Fruit fly (Drosophila melanogaster): ENCODE results near the gene Ndc80.

The Ndc80 gene

DNA sequence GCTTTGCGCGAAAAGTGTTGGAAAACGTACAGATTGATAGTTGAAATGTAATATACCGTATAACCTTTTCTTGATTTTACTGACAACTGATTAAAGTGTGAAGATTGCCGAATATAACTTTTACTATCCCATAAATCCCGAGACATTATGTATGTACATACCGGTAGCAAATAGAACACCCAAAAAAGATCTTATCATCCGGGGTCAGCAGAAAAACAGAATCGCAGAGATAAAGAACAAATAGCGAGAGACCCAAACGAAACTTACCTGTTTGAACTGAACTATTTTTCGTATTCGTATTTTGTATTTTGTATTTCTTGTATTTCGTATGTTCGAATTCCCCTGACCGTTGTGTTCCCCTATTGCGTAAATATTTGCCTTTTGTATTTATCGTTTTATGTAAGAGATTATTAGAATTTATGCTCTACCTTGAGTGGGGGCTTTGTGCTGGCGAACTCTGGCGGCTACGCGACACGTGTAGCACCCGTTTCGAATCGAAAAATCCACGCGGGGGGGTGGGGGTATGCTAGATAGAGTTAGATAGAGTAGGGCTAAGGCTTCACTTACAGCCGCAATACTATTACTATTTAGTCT lies 21.5 kb upstream of the Ndc80 start:
- no peak for TF ChIP-seq CG8478 (optimal IDR thresholded peaks at IDR 0.05)
- no peak for TF ChIP-seq CTCF (optimal IDR thresholded peaks at IDR 0.05)

- TF ChIP-seq CG8478 (optimal IDR thresholded peaks at IDR 0.05) (no peak), CTCF (optimal IDR thresholded peaks at IDR 0.05) (no peak)
Observed at dm6 chrX:13632606-13633005, 20.7 kb upstream of the Ndc80 start.

dm6 chrX:13630290-13630900 lies 18.5 kb upstream of the Ndc80 start:
- no peak for TF ChIP-seq CG8478 (optimal IDR thresholded peaks at IDR 0.05)
- no peak for TF ChIP-seq CTCF (optimal IDR thresholded peaks at IDR 0.05)

DNA sequence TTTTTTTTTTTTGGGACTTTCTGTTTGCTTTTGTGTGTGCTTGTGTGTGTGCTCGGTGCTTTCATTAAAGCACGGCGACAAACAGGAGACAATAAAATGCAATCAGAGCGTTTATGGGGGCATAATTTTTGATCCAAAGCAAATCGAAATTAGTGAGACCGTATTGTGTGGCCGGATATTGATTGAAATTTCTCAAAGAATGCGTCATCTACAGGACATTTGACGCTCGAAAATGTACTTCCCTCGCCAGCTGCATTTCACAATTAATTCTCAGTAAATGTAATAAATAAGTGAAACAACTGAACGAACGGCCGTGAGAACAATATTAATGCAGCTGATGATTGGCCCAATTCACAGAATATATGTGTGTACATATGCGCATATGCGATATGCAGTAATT lies 17.6 kb upstream of the Ndc80 start:
- TF ChIP-seq CTCF (optimal IDR thresholded peaks at IDR 0.05) (no peak), CG8478 (optimal IDR thresholded peaks at IDR 0.05) (no peak)

dm6 chrX:13627855-13628254 lies 16.0 kb upstream of the Ndc80 start:
- TF ChIP-seq CTCF (optimal IDR thresholded peaks at IDR 0.05) = no peak

DNA sequence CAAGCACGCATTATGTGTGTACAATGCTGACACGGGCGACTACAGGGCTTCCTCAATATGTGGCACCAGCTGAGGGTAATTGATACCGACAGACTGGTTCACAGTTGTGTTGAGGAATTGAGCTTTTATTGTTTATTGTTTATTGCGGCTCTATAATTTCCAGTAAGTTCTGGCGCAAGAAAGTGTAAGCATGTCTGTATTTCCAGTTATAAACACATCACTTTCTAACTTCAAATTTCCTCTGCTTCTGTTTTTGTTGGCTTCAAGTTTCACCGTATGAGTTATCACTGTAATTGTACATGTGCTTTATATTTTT lies 14.7 kb upstream of the Ndc80 start:
- TF ChIP-seq CG8478 (optimal IDR thresholded peaks at IDR 0.05) (no peak), CTCF (optimal IDR thresholded peaks at IDR 0.05) (no peak)

DNA sequence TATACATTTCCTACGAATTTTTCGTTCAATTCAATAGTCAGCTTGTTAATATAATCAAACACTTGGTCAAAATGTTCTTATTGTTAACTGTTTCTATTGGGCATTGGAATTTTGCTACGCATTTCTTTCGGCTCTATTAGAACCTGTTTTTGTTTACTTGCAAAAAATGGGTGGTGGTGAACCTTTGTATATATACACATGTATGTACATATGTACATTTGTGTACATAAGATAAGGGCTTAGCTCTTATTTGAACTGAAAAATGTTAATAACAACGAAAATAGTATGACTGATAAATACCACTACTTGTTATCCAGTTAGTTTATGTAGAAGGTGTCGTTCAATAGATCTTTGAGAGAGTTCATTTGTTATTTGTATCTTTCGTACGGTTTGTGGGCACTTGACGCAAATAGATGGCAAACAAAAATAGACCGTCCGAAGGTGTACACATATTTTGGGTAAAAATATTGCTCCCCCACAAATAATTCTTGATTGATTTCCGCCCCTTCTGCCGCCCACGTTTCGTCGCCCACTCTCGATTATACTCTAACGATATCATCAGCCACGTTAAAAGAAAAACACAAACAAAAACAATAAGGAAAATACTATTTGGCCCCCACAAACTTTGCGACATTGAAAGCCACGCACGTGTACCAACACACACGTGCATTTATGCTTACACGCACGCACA lies 14.2 kb upstream of the Ndc80 start:
- no peak for TF ChIP-seq CG8478 (optimal IDR thresholded peaks at IDR 0.05)
- no peak for TF ChIP-seq CTCF (optimal IDR thresholded peaks at IDR 0.05)

- TF ChIP-seq CTCF (optimal IDR thresholded peaks at IDR 0.05) (no peak), CG8478 (optimal IDR thresholded peaks at IDR 0.05) (no peak)
Observed at dm6 chrX:13625080-13625723, 13.3 kb upstream of the Ndc80 start.

DNA sequence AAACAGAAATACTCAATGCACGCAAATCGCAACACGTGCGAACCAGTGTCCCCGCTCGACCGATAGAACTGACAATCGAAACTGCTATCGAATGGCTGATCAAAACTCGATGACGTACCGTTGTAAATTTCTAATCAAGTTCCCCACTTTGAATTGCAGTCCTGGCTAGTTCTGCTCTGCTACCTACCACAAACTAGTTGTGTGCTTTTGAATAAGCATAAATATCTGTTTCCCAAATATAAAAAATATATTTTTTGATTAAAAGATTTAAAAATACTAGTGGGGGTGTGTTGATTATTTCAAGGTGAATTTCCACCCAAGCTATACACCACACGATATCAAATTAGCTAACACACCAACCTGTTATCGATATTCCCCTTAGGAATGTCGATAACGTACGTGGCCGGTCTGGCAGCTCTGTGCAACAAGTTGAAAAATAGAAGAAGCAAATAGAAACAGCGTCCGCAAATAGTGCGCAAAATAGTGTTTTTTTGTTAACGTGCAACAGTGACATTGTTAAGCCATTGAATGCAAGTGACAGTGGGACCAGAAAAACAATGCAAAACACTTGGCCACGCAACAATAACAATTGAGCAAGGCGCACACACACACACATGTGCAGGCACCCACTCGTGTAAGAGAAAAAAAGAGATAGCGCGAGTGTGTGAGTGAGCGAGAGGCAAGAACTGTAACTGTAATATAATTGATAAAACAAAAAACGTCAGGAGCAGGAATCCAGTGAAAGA lies 12.6 kb upstream of the Ndc80 start, which contains the start of the genes CG2691 and NFAT:
Gene CG2691, minus strand, starts transcription at position 75 of the 746 bp plus-strand sequence.
Gene NFAT, plus strand, starts transcription at position 412 of the 746 bp plus-strand sequence.
- no peak for TF ChIP-seq CG8478 (optimal IDR thresholded peaks at IDR 0.05)
- peak in 1 of 2 experiments; percentile 22 for TF ChIP-seq CTCF (optimal IDR thresholded peaks at IDR 0.05)

DNA sequence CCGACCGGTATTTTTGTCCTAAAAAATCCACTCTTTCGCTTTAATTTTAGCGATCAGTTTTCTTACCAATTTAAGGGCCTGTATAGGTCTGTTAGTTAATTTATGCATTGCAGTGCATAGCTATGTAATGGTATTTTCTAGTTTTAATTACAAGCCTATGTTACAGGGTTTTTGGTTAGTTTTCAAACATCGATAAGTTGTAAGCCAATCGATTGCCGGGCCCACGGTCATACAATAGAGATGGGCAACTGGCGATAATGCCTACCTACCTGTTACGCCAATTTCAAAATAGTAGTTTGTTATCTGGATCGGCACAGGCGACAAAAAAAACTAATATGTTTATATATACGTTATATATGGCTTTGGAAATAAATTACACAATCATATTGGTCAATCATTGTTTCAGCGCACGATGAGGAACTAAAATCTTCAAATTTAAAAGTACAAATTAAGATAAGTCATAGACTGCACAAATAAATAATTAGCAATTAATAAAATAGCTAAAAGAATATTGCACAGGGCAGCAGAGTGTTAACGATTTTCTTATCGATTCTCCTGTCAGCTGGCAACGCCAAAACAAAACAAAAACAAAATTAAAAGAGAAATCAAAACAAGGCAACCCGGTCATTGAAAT lies 4.7 kb upstream of the Ndc80 start, which contains the start of the genes tth and Tango2:
Gene tth, minus strand, starts transcription at position 170 of the 634 bp plus-strand sequence.
Gene Tango2, plus strand, starts transcription at position 573 of the 634 bp plus-strand sequence.
- TF ChIP-seq CTCF (optimal IDR thresholded peaks at IDR 0.05) (no peak), CG8478 (optimal IDR thresholded peaks at IDR 0.05) (no peak)

dm6 chrX:13615992-13616391 lies 4.1 kb upstream of the Ndc80 start:
- TF ChIP-seq CG8478 (optimal IDR thresholded peaks at IDR 0.05) (no peak), CTCF (optimal IDR thresholded peaks at IDR 0.05) (no peak)

- TF ChIP-seq CTCF (optimal IDR thresholded peaks at IDR 0.05) (no peak), CG8478 (optimal IDR thresholded peaks at IDR 0.05) (no peak)
Observed at dm6 chrX:13605942-13606491, 5.8 kb downstream of the Ndc80 start.

- TF ChIP-seq CG8478 (optimal IDR thresholded peaks at IDR 0.05) = no peak
- TF ChIP-seq CTCF (optimal IDR thresholded peaks at IDR 0.05) = no peak
Observed at dm6 chrX:13605381-13605780, 6.5 kb downstream of the Ndc80 start, which contains the start of gene CG11178. TSS of gene CG11178 (plus strand) at chrX:13605681.

DNA sequence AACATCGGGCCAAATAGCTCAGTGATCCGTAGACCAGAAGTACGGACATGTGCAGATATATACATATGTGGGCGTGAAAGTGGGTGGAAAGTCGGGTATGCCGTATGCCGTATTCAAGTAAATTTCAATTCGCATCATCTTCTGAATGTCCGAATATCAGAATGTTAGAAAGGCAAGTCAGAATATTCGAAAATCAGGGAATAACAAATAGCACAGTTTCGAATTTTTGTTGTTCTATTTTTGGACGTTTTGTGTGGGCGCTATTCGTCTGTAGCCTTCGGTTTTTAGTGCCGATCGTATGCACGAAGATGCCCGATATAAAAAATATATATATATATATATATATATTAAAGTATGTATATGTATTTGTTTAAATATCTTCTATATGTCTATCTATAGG lies 7.4 kb downstream of the Ndc80 start:
- TF ChIP-seq CTCF (optimal IDR thresholded peaks at IDR 0.05) = no peak
- no peak for TF ChIP-seq CG8478 (optimal IDR thresholded peaks at IDR 0.05)

Measured in S2 (cell line).